Fruit fly (Drosophila melanogaster) whole organism, embryonic: ENCODE data around the gene elB.

Experiments
- Abd-B ChIP-seq: fragments of 200-800 bp; sonication (Bioruptor generic); optimal IDR thresholded peaks from 2 replicates; lab custom pipeline; 2018; ENCODE audit warnings: missing biosample characterization, mild to moderate bottlenecking, missing genetic modification characterization, moderate library complexity
- CG10543 ChIP-seq: fragments of 200-800 bp; sonication (Bioruptor generic); optimal IDR thresholded peaks from 3 replicates; lab custom pipeline; 2017; ENCODE audit warnings: missing biosample characterization, mild to moderate bottlenecking, missing genetic modification characterization, moderate library complexity
- CG10654 ChIP-seq: fragments of 200-800 bp; sonication (Bioruptor generic); optimal IDR thresholded peaks from 2 replicates; lab custom pipeline; 2016; ENCODE audit warnings: missing biosample characterization, missing genetic modification characterization
- CG11247 ChIP-seq: fragments of 200-800 bp; sonication (Bioruptor generic); IDR thresholded peaks from 2 replicates; pipeline ENCODE4 v1.3.6; 2022; ENCODE audit warnings: missing biosample characterization, missing genetic modification characterization
- CG12659 ChIP-seq: fragments of 200-800 bp; sonication (Bioruptor generic); optimal IDR thresholded peaks from 3 replicates; lab custom pipeline; 2017; ENCODE audit warnings: mild to moderate bottlenecking, missing biosample characterization, missing genetic modification reagents, missing genetic modification characterization
- CG16863 ChIP-seq: fragments of 200-800 bp; sonication (Bioruptor generic); optimal IDR thresholded peaks from 3 replicates; lab custom pipeline; 2016; ENCODE audit warnings: missing biosample characterization, missing genetic modification characterization
- CG2199 ChIP-seq: fragments of 200-800 bp; sonication (Bioruptor generic); IDR thresholded peaks from 3 replicates; pipeline ENCODE4 v1.3.6; 2022; ENCODE audit warnings: missing biosample characterization, missing genetic modification characterization
- CG31365 ChIP-seq: fragments of 200-800 bp; sonication (Bioruptor generic); optimal IDR thresholded peaks from 2 replicates; lab custom pipeline; 2018; ENCODE audit warnings: missing biosample characterization, mild to moderate bottlenecking, missing genetic modification characterization
- CG4328 ChIP-seq: fragments of 200-800 bp; sonication (Bioruptor generic); optimal IDR thresholded peaks from 3 replicates; lab custom pipeline; 2017; ENCODE audit warnings: missing biosample characterization, missing genetic modification reagents, missing genetic modification characterization
- CG4360 ChIP-seq: fragments of 200-800 bp; sonication (Bioruptor generic); IDR thresholded peaks from 2 replicates; pipeline ENCODE4 v1.3.6; 2022; ENCODE audit warnings: missing biosample characterization, missing genetic modification characterization
- CG7357 ChIP-seq: fragments of 200-800 bp; sonication (Bioruptor generic); IDR thresholded peaks from 3 replicates; pipeline ENCODE4 v1.3.6; 2022; ENCODE audit warnings: missing biosample characterization, missing genetic modification characterization
- CG9817 ChIP-seq: fragments of 200-800 bp; sonication (Bioruptor generic); optimal IDR thresholded peaks from 2 replicates; lab custom pipeline; 2018; ENCODE audit warnings: missing biosample characterization, mild to moderate bottlenecking, missing genetic modification characterization, moderate library complexity
- D ChIP-seq, 2 experiments: fragments of 200-800 bp in 1 of 2; fragments of >200 bp in 1 of 2; sonication (Bioruptor generic) in 1 of 2; optimal IDR thresholded peaks; 2 replicates in 1 of 2; 3 replicates in 1 of 2; lab custom pipeline; 2017; ENCODE audit warnings: mild to moderate bottlenecking in 1 of 2, missing biosample characterization in 1 of 2, missing genetic modification characterization in 1 of 2, missing genetic modification reagents in 1 of 2
- Dref ChIP-seq: fragments of 200-800 bp; sonication (Bioruptor generic); IDR thresholded peaks from 2 replicates; pipeline ENCODE4 v1.3.6; 2022; ENCODE audit warnings: missing biosample characterization, missing genetic modification characterization
- Ets65A ChIP-seq: fragments of 200-800 bp; sonication (Bioruptor generic); peaks from one replicate; lab custom pipeline; 2016; ENCODE audit warnings: missing biosample characterization, missing genetic modification characterization
- Hmr ChIP-seq: fragments of 200-800 bp; sonication (Bioruptor generic); optimal IDR thresholded peaks from 3 replicates; lab custom pipeline; 2017; ENCODE audit warnings: mild to moderate bottlenecking, missing biosample characterization, missing genetic modification reagents, missing genetic modification characterization
- Jarid2 ChIP-seq: fragments of 200-800 bp; sonication (Bioruptor generic); optimal IDR thresholded peaks from 3 replicates; lab custom pipeline; 2017; ENCODE audit warnings: mild to moderate bottlenecking, missing biosample characterization, missing genetic modification reagents, missing genetic modification characterization
- Kr ChIP-seq: fragments of 200-800 bp; sonication (Bioruptor generic); optimal IDR thresholded peaks from 2 replicates; lab custom pipeline; 2017; ENCODE audit warnings: missing biosample characterization, mild to moderate bottlenecking, missing genetic modification characterization
- Lhr ChIP-seq: fragments of 200-800 bp; sonication (Bioruptor generic); optimal IDR thresholded peaks from 3 replicates; lab custom pipeline; 2017; ENCODE audit warnings: mild to moderate bottlenecking, missing biosample characterization, missing genetic modification reagents, missing genetic modification characterization
- Stat92E ChIP-seq, 3 experiments: fragments of >200 bp in 2 of 3; fragments of 200-800 bp in 1 of 3; sonication (Bioruptor generic) in 1 of 3; optimal IDR thresholded peaks; 2 replicates each; lab custom pipeline; 2017 to 2019; ENCODE audit warnings: missing biosample characterization in 3 of 3, missing genetic modification characterization in 3 of 3, mild to moderate bottlenecking in 1 of 3, moderate library complexity in 1 of 3
- abd-A ChIP-seq: fragments of 200-800 bp; sonication (Bioruptor generic); optimal IDR thresholded peaks from 3 replicates; lab custom pipeline; 2019; ENCODE audit warnings: missing biosample characterization, mild to moderate bottlenecking, missing genetic modification characterization, moderate library complexity
- aop ChIP-seq: fragments of 200-800 bp; sonication (Bioruptor generic); IDR thresholded peaks from 2 replicates; pipeline ENCODE4 v1.3.6; 2022; ENCODE audit warnings: missing biosample characterization, missing genetic modification characterization
- cad ChIP-seq: fragments of >200 bp; optimal IDR thresholded peaks from 2 replicates; lab custom pipeline; 2017; ENCODE audit warnings: missing biosample characterization, missing genetic modification characterization
- crc ChIP-seq: fragments of 200-800 bp; sonication (Bioruptor generic); optimal IDR thresholded peaks from 2 replicates; lab custom pipeline; 2016; ENCODE audit warnings: missing biosample characterization, missing genetic modification characterization
- gce ChIP-seq: fragments of 200-800 bp; sonication (Bioruptor generic); IDR thresholded peaks from 3 replicates; pipeline ENCODE4 v1.3.6; 2022; ENCODE audit warnings: missing biosample characterization, missing genetic modification characterization
- kni ChIP-seq: fragments of 200-800 bp; sonication (Bioruptor generic); optimal IDR thresholded peaks from 3 replicates; lab custom pipeline; 2017; ENCODE audit warnings: mild to moderate bottlenecking, missing biosample characterization, missing genetic modification reagents, missing genetic modification characterization
- lbe ChIP-seq: fragments of 200-800 bp; sonication (Bioruptor generic); optimal IDR thresholded peaks from 2 replicates; lab custom pipeline; 2016; ENCODE audit warnings: missing biosample characterization, mild to moderate bottlenecking, missing genetic modification characterization
- nerfin-2 ChIP-seq: fragments of 200-800 bp; sonication (Bioruptor generic); IDR thresholded peaks from 2 replicates; pipeline ENCODE4 v1.3.6; 2022; ENCODE audit warnings: missing biosample characterization, missing genetic modification characterization; ENCODE audit not compliant: partially characterized antibody
- oc ChIP-seq: fragments of 200-800 bp; sonication (Bioruptor generic); optimal IDR thresholded peaks from 2 replicates; lab custom pipeline; 2018; ENCODE audit warnings: missing biosample characterization, mild to moderate bottlenecking, missing genetic modification characterization, moderate library complexity
- pan ChIP-seq, 4 experiments: fragments of >200 bp in 3 of 4; fragments of 200-800 bp in 1 of 4; sonication (Bioruptor generic) in 1 of 4; optimal IDR thresholded peaks in 3 of 4; IDR thresholded peaks in 1 of 4; 2 replicates each; pipeline versions ENCODE4 v1.3.6 to Lab custom; 2017 to 2022; ENCODE audit warnings: missing biosample characterization in 2 of 4, missing genetic modification characterization in 2 of 4, mixed read lengths in 1 of 4
- pfk ChIP-seq: fragments of 200-800 bp; sonication (Bioruptor generic); optimal IDR thresholded peaks from 2 replicates; lab custom pipeline; 2018; ENCODE audit warnings: missing biosample characterization, mild to moderate bottlenecking, missing genetic modification characterization, moderate library complexity
- repo ChIP-seq: fragments of 200-800 bp; sonication (Bioruptor generic); optimal IDR thresholded peaks from 2 replicates; lab custom pipeline; 2016; ENCODE audit warnings: missing biosample characterization, missing genetic modification characterization
- sd ChIP-seq: fragments of 200-800 bp; sonication (Bioruptor generic); optimal IDR thresholded peaks from 3 replicates; lab custom pipeline; 2018; ENCODE audit warnings: missing biosample characterization, mild to moderate bottlenecking, missing genetic modification characterization, moderate library complexity
- sima ChIP-seq: fragments of 200-800 bp; sonication (Bioruptor generic); optimal IDR thresholded peaks from 2 replicates; lab custom pipeline; 2016; ENCODE audit warnings: missing biosample characterization, missing genetic modification characterization
- sqz ChIP-seq: fragments of 200-800 bp; sonication (Bioruptor generic); optimal IDR thresholded peaks from 3 replicates; lab custom pipeline; 2018; ENCODE audit warnings: missing biosample characterization, mild to moderate bottlenecking, missing genetic modification characterization
- sr ChIP-seq: fragments of 200-800 bp; sonication (Bioruptor generic); IDR thresholded peaks from 3 replicates; pipeline ENCODE4 v1.3.6; 2022; ENCODE audit warnings: missing biosample characterization, missing genetic modification characterization
- tin ChIP-seq: fragments of 200-800 bp; sonication (Bioruptor generic); optimal IDR thresholded peaks from 3 replicates; lab custom pipeline; 2016; ENCODE audit warnings: missing biosample characterization, missing genetic modification characterization
- tll ChIP-seq, 2 experiments: fragments of 200-800 bp in 1 of 2; fragments of >200 bp in 1 of 2; sonication (Bioruptor generic) in 1 of 2; optimal IDR thresholded peaks; 2 replicates each; lab custom pipeline; 2017 to 2019; ENCODE audit warnings: missing biosample characterization in 2 of 2, missing genetic modification characterization in 2 of 2, mild to moderate bottlenecking in 1 of 2, moderate library complexity in 1 of 2
- twi ChIP-seq: fragments of 200-800 bp; optimal IDR thresholded peaks from 2 replicates; lab custom pipeline; 2019; ENCODE audit warnings: missing biosample characterization, mild to moderate bottlenecking, missing genetic modification characterization, moderate library complexity
- vnd ChIP-seq: fragments of 200-800 bp; sonication (Bioruptor generic); IDR thresholded peaks from 3 replicates; pipeline ENCODE4 v1.3.6; 2022; ENCODE audit warnings: missing biosample characterization, missing genetic modification characterization; ENCODE audit not compliant: partially characterized antibody

The elB gene

DNA sequence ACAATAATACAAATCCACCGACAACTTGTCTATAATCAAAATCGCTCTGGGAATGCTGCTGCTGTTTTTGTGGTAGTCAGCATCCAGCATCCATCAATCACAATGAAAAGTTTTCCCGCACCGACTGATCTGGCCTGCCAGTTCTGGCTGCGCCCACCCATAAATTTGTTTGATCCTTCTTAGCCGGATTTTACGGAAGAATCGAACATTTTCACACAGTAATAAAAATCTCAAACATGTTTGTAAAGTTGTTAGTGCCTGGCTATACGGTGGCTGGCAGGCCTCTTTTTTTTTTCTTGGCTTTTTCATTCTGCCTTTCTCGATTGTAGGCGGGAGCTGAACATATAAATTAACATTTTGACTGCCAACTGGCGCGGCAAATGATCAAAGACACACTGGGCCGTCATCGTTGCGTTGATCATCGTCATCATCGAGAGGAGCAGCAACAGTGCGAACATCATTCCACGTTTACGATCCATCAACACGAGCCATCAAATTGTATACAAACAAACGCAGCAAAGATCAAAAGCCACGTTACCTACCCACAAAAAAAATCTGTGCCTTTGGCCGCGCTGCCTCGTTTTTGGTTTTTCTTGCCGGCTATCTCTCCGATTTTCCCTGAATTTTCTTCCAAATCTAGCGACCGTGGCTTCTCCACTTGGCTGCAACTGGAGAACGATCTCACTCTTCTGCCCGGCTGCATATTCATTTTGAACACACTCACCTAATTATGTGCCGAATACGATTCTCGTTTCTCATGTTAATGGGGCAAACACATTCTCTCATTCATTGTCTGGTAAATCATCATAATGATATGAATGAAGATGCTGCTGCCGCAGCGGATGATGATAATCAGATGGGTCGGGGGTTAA lies 43.8 kb upstream of the elB start:
- TF ChIP-seq CG12659 (GFP tag; lab: Kevin White, UChicago) (no peak), twi (peak; percentile 38), CG9817 (no peak), sr (GFP tag; lab: Robert Waterston, UW) (0 out of 3 replicates have a peak, but pooled peaks have one; percentile 15), tll (GFP tag; optimal IDR thresholded peaks at IDR 0.05; lab: Kevin White, UChicago) (peak in 1 of 2 experiments; percentile 84), crc (GFP tag; lab: Kevin White, UChicago) (no peak), Abd-B (GFP tag; lab: Kevin White, UChicago) (peak; percentile 49), pan (optimal IDR thresholded peaks at IDR 0.05; lab: Kevin White, UChicago) (no peak), pan (GFP tag; optimal IDR thresholded peaks at IDR 0.05 in 1 of 2, IDR thresholded peaks at IDR 0.05 in 1 of 2) (peak in 1 of 2 experiments; percentile 49), CG4360 (GFP tag; lab: Robert Waterston, UW) (0 out of 2 replicates have a peak, but pooled peaks have one; percentile 14), Stat92E (GFP tag; optimal IDR thresholded peaks at IDR 0.05; lab: Kevin White, UChicago) (peak in 1 of 3 experiments; percentile 62), CG31365 (tag; lab: Kevin White, UChicago) (no peak), Kr (GFP tag; lab: Kevin White, UChicago) (no peak), Ets65A (GFP tag; lab: Kevin White, UChicago) (peak; percentile 19), sqz (GFP tag; lab: Kevin White, UChicago) (peak; percentile 76), sd (peak; percentile 40), Dref (no peak), lbe (GFP tag; lab: Kevin White, UChicago) (no peak), abd-A (peak; percentile 50), repo (GFP tag; lab: Kevin White, UChicago) (no peak), tin (GFP tag; lab: Kevin White, UChicago) (no peak), Jarid2 (GFP tag; lab: Kevin White, UChicago) (peak; percentile 24), CG16863 (GFP tag; lab: Kevin White, UChicago) (no peak), vnd (GFP tag; lab: Robert Waterston, UW) (no peak), nerfin-2 (GFP tag; lab: Robert Waterston, UW) (no peak), CG4328 (GFP tag; lab: Kevin White, UChicago) (peak; percentile 16), sima (GFP tag; lab: Kevin White, UChicago) (no peak), CG2199 (GFP tag; lab: Robert Waterston, UW) (peak; percentile 95), CG10654 (no peak), pfk (GFP tag; lab: Kevin White, UChicago) (no peak), aop (GFP tag; lab: Robert Waterston, UW) (no peak), oc (tag; lab: Kevin White, UChicago) (peak; percentile 50), CG7357 (GFP tag; lab: Robert Waterston, UW) (no peak), Lhr (GFP tag; lab: Kevin White, UChicago) (no peak), CG10543 (GFP tag; lab: Kevin White, UChicago) (peak; percentile 35), Hmr (GFP tag; lab: Kevin White, UChicago) (no peak), cad (GFP tag; lab: Kevin White, UChicago) (peak; percentile 65), CG11247 (GFP tag; lab: Robert Waterston, UW) (no peak), D (optimal IDR thresholded peaks at IDR 0.05; lab: Kevin White, UChicago) (no peak), D (GFP tag; optimal IDR thresholded peaks at IDR 0.05; lab: Kevin White, UChicago) (no peak), kni (GFP tag; lab: Kevin White, UChicago) (peak; percentile 70), gce (no peak)
